Worm (Caenorhabditis elegans): ENCODE results near the gene pbs-1.
A peak's percentile ranks its signal among the peaks of the same experiment; 100 is the strongest.

Gene pbs-1

ce11 chrIV:1745453-1746051 lies 36.0 kb upstream of the pbs-1 start, which contains the start of the genes Y41D4A.6 and Y41D4A.4 (continued):
- TF ChIP-seq fax-1 (tag; optimal IDR thresholded peaks at IDR 0.05) (peak; percentile 98), ceh-22 (tag; optimal IDR thresholded peaks at IDR 0.05) (no peak), pha-2 (tag; optimal IDR thresholded peaks at IDR 0.05) (peak; percentile 80), ref-2 (tag; optimal IDR thresholded peaks at IDR 0.05) (peak; percentile 99), unc-86 (tag; optimal IDR thresholded peaks at IDR 0.05) (peak; percentile 85), syd-9 (tag; optimal IDR thresholded peaks at IDR 0.05) (peak; percentile 82), Y22D7AL.16 (tag; optimal IDR thresholded peaks at IDR 0.05) (peak; percentile 23), ceh-14 (tag; optimal IDR thresholded peaks at IDR 0.05) (peak; percentile 98), ceh-34 (tag; optimal IDR thresholded peaks at IDR 0.05) (peak; percentile 93), hlh-13 (GFP tag; optimal IDR thresholded peaks at IDR 0.05) (peak; percentile 1), elt-4 (tag; optimal IDR thresholded peaks at IDR 0.05) (peak; percentile 89), madf-2 (tag; optimal IDR thresholded peaks at IDR 0.05) (peak; percentile 42), mec-3 (tag; optimal IDR thresholded peaks at IDR 0.05; ENCODE audit: borderline replicate concordance) (peak; percentile 98), sox-4 (tag; optimal IDR thresholded peaks at IDR 0.05) (peak; percentile 19), nfya-1 (tag; optimal IDR thresholded peaks at IDR 0.05) (peak; percentile 68), dve-1 (tag; optimal IDR thresholded peaks at IDR 0.05) (peak; percentile 43), rnt-1 (tag; optimal IDR thresholded peaks at IDR 0.05) (peak; percentile 97), zip-5 (tag; optimal IDR thresholded peaks at IDR 0.05) (peak; percentile 99), ahr-1 (tag; optimal IDR thresholded peaks at IDR 0.05) (peak; percentile 98), pha-4 (tag; optimal IDR thresholded peaks at IDR 0.05) (no peak), eyg-1 (tag; optimal IDR thresholded peaks at IDR 0.05) (peak; percentile 82)

- TF ChIP-seq ceh-48 (tag; optimal IDR thresholded peaks at IDR 0.05) (peak; percentile 80), lin-11 (tag; optimal IDR thresholded peaks at IDR 0.05) (no peak)
Measured at ce11 chrIV:1740105-1741023, 30.8 kb upstream of the pbs-1 start, which contains the start of gene ptpn-22. Gene ptpn-22, minus strand, starts transcription at chrIV:1740262.

- no peak for TF ChIP-seq nhr-11 (tag; optimal IDR thresholded peaks at IDR 0.05)
- no peak for TF ChIP-seq ceh-34 (tag; optimal IDR thresholded peaks at IDR 0.05)
- no peak for TF ChIP-seq sox-4 (tag; optimal IDR thresholded peaks at IDR 0.05)
- TF ChIP-seq ceh-31 (tag; optimal IDR thresholded peaks at IDR 0.05): no peak
- TF ChIP-seq unc-3 (GFP tag; conservative IDR thresholded peaks at IDR 0.05): no peak
- TF ChIP-seq unc-3 (tag; optimal IDR thresholded peaks at IDR 0.05): no peak
- no peak for TF ChIP-seq ceh-22 (tag; optimal IDR thresholded peaks at IDR 0.05)
- no peak for TF ChIP-seq ceh-6 (GFP tag; optimal IDR thresholded peaks at IDR 0.05)
Measured at ce11 chrIV:1739366-1740104, 30.0 kb upstream of the pbs-1 start.

- TF ChIP-seq hlh-6 (tag; optimal IDR thresholded peaks at IDR 0.05): no peak
- TF ChIP-seq pax-1 (tag; optimal IDR thresholded peaks at IDR 0.05): no peak
- TF ChIP-seq ceh-34 (tag; optimal IDR thresholded peaks at IDR 0.05): no peak
- TF ChIP-seq ceh-19 (GFP tag; optimal IDR thresholded peaks at IDR 0.05): no peak
- TF ChIP-seq ahr-1 (tag; optimal IDR thresholded peaks at IDR 0.05): no peak
- no peak for TF ChIP-seq dmd-4 (tag; optimal IDR thresholded peaks at IDR 0.05; ENCODE audit: borderline replicate concordance)
- no peak for TF ChIP-seq ama-1 (optimal IDR thresholded peaks at IDR 0.05)
- no peak for TF ChIP-seq zip-5 (tag; optimal IDR thresholded peaks at IDR 0.05)
- TF ChIP-seq gmeb-2 (tag; optimal IDR thresholded peaks at IDR 0.05): no peak
- no peak for TF ChIP-seq elt-2 (tag; optimal IDR thresholded peaks at IDR 0.05)
- TF ChIP-seq ztf-16 (tag; optimal IDR thresholded peaks at IDR 0.05): no peak
- no peak for TF ChIP-seq pag-3 (tag; optimal IDR thresholded peaks at IDR 0.05; ENCODE audit: borderline replicate concordance)
- TF ChIP-seq lin-11 (tag; optimal IDR thresholded peaks at IDR 0.05): no peak
- no peak for TF ChIP-seq ceh-22 (tag; optimal IDR thresholded peaks at IDR 0.05)
- no peak for TF ChIP-seq unc-42 (tag; optimal IDR thresholded peaks at IDR 0.05)
- no peak for TF ChIP-seq unc-86 (tag; optimal IDR thresholded peaks at IDR 0.05)
Measured at ce11 chrIV:1738892-1739291, 29.3 kb upstream of the pbs-1 start.
